Worm (Caenorhabditis elegans) whole organism, L2 larva: ENCODE data around the gene ncx-5.

Experiments
- nhr-25 ChIP-seq: fragments of 150-350 bp; sonication (generic microtip); optimal IDR thresholded peaks from 3 replicates; lab custom pipeline; 2014; ENCODE audit warnings: missing biosample characterization, missing genetic modification characterization
- snpc-4 ChIP-seq: fragments of 150-350 bp; optimal IDR thresholded peaks from 2 replicates; lab custom pipeline; 2014; ENCODE audit warnings: missing biosample characterization, missing genetic modification characterization
- unc-62 ChIP-seq: fragments of 150-350 bp; optimal IDR thresholded peaks from 2 replicates; lab custom pipeline; 2014; ENCODE audit warnings: missing biosample characterization, missing genetic modification reagents, missing genetic modification characterization
- zag-1 ChIP-seq: fragments of 150-350 bp; optimal IDR thresholded peaks from 2 replicates; lab custom pipeline; 2014; ENCODE audit warnings: missing biosample characterization, missing genetic modification characterization
- ztf-1 ChIP-seq: fragments of 200-800 bp; sonication (Bioruptor generic); conservative IDR thresholded peaks from 2 replicates; pipeline ENCODE4 v1.3.6; 2022; ENCODE audit warnings: missing genetic modification characterization, missing compliant biosample characterization

DNA sequence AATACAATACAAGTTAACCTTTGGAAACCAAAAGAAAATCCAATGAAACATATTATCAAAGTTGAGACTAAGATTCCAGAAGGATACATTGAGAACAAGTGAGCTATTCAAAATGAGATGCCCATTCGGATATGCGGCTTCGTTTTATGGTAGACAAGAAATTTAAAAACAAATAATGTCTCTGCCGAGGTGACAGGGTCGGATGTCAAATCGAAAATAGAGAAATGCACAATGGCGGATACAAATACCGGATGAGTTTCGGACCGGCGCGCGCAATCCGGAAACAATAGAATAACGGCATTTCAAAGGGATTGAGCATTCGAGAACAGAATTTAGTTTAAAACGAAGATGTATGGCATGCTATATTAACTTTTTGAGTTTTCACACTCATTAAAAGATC lies 26.6 kb downstream of the ncx-5 start, which contains the start of gene F22E12.3:
- TF ChIP-seq unc-62 (GFP tag; lab: Kevin White, UChicago) (no peak), snpc-4 (tag; lab: Kevin White, UChicago) (no peak), nhr-25 (no peak), ztf-1 (GFP tag; lab: Robert Waterston, UW) (no peak), zag-1 (tag; lab: Kevin White, UChicago) (no peak)
